Fruit fly (Drosophila melanogaster) S2 (cell line): ENCODE measurements around the gene Dhc93AB.
A peak's percentile ranks its signal among the peaks of the same experiment; 100 is the strongest.

Experiments used
- CG8478 ChIP-seq: fragments of >200 bp; optimal IDR thresholded peaks from 2 replicates; lab custom pipeline; 2018
- CTCF ChIP-seq, 2 experiments: fragments of >200 bp; optimal IDR thresholded peaks; 2 replicates each; lab custom pipeline; 2018

The Dhc93AB gene

dm6 chr3R:21042399-21042798 is at the start of gene Dhc93AB:
Gene Dhc93AB (minus strand): TSS chr3R:21042499.
- TF ChIP-seq CG8478 (lab: Kevin White, UChicago) (no peak), CTCF (optimal IDR thresholded peaks at IDR 0.05; lab: Kevin White, UChicago) (no peak)

dm6 chr3R:21092036-21092435 is 49.7 kb upstream of the Dhc93AB start:
- TF ChIP-seq CTCF (optimal IDR thresholded peaks at IDR 0.05; lab: Kevin White, UChicago) = no peak

dm6 chr3R:21091500-21091899 is 49.2 kb upstream of the Dhc93AB start:
- TF ChIP-seq CTCF (optimal IDR thresholded peaks at IDR 0.05; lab: Kevin White, UChicago) = no peak
- no peak for TF ChIP-seq CG8478 (lab: Kevin White, UChicago)

dm6 chr3R:21090230-21091021 is 48.1 kb upstream of the Dhc93AB start:
- TF ChIP-seq CTCF (optimal IDR thresholded peaks at IDR 0.05; lab: Kevin White, UChicago) (no peak), CG8478 (lab: Kevin White, UChicago) (no peak)

dm6 chr3R:21089416-21089815 is 47.1 kb upstream of the Dhc93AB start:
- no peak for TF ChIP-seq CTCF (optimal IDR thresholded peaks at IDR 0.05; lab: Kevin White, UChicago)
- TF ChIP-seq CG8478 (lab: Kevin White, UChicago) = no peak

dm6 chr3R:21084979-21085378 is 42.7 kb upstream of the Dhc93AB start:
- no peak for TF ChIP-seq CG8478 (lab: Kevin White, UChicago)
- no peak for TF ChIP-seq CTCF (optimal IDR thresholded peaks at IDR 0.05; lab: Kevin White, UChicago)

dm6 chr3R:21080876-21081586 is 38.7 kb upstream of the Dhc93AB start, which contains the start of gene HHEX:
Gene HHEX (minus strand): TSS chr3R:21080926.
- TF ChIP-seq CTCF (optimal IDR thresholded peaks at IDR 0.05; lab: Kevin White, UChicago) (no peak), CG8478 (lab: Kevin White, UChicago) (no peak)

dm6 chr3R:21078958-21079357 is 36.7 kb upstream of the Dhc93AB start:
- TF ChIP-seq CTCF (optimal IDR thresholded peaks at IDR 0.05; lab: Kevin White, UChicago) = no peak
- TF ChIP-seq CG8478 (lab: Kevin White, UChicago) = no peak

- TF ChIP-seq CTCF (optimal IDR thresholded peaks at IDR 0.05; lab: Kevin White, UChicago) = no peak
- no peak for TF ChIP-seq CG8478 (lab: Kevin White, UChicago)
Observed at dm6 chr3R:21078211-21078610, 35.9 kb upstream of the Dhc93AB start.

- TF ChIP-seq CG8478 (lab: Kevin White, UChicago) (no peak), CTCF (optimal IDR thresholded peaks at IDR 0.05; lab: Kevin White, UChicago) (no peak)
Observed at dm6 chr3R:21077577-21077976, 35.3 kb upstream of the Dhc93AB start.

- no peak for TF ChIP-seq CTCF (optimal IDR thresholded peaks at IDR 0.05; lab: Kevin White, UChicago)
- TF ChIP-seq CG8478 (lab: Kevin White, UChicago) = no peak
Observed at dm6 chr3R:21073707-21074106, 31.4 kb upstream of the Dhc93AB start, which contains the start of gene dmrt93B. Gene dmrt93B (plus strand): TSS chr3R:21074007.

dm6 chr3R:21073141-21073540 is 30.8 kb upstream of the Dhc93AB start, which contains the start of gene r-l:
Gene r-l (minus strand): TSS chr3R:21073319.
- TF ChIP-seq CTCF (optimal IDR thresholded peaks at IDR 0.05; lab: Kevin White, UChicago) (peak; percentile 30 to 49), CG8478 (lab: Kevin White, UChicago) (no peak)

dm6 chr3R:21071943-21072500 is 29.7 kb upstream of the Dhc93AB start:
- no peak for TF ChIP-seq CTCF (optimal IDR thresholded peaks at IDR 0.05; lab: Kevin White, UChicago)
- TF ChIP-seq CG8478 (lab: Kevin White, UChicago) = no peak

- no peak for TF ChIP-seq CTCF (optimal IDR thresholded peaks at IDR 0.05; lab: Kevin White, UChicago)
- no peak for TF ChIP-seq CG8478 (lab: Kevin White, UChicago)
Observed at dm6 chr3R:21071312-21071711, 29.0 kb upstream of the Dhc93AB start.

- TF ChIP-seq CTCF (optimal IDR thresholded peaks at IDR 0.05; lab: Kevin White, UChicago) (peak in 1 of 2 experiments; percentile 2), CG8478 (lab: Kevin White, UChicago) (no peak)
Observed at dm6 chr3R:21069742-21070141, 27.4 kb upstream of the Dhc93AB start.
